Worm (Caenorhabditis elegans): ENCODE data around the gene W06D11.2.

Gene W06D11.2

ce11 chrX:12288254-12288653 lies 8.3 kb downstream of the W06D11.2 start, which contains the start of gene C04B4.5:
C04B4.5 (minus strand) TSS chrX:12288354.
- TF ChIP-seq lsy-2 (tag; optimal IDR thresholded peaks at IDR 0.05) (no peak), C34F6.9 (tag; optimal IDR thresholded peaks at IDR 0.05) (no peak), alr-1 (tag; optimal IDR thresholded peaks at IDR 0.05) (no peak), nhr-12 (tag; optimal IDR thresholded peaks at IDR 0.05) (no peak), egl-27 (tag; optimal IDR thresholded peaks at IDR 0.05) (no peak), lin-13 (GFP tag; optimal IDR thresholded peaks at IDR 0.05) (no peak), sem-4 (tag; optimal IDR thresholded peaks at IDR 0.05) (no peak), fos-1 (tag; optimal IDR thresholded peaks at IDR 0.05) (no peak), nhr-11 (tag; optimal IDR thresholded peaks at IDR 0.05) (no peak), R02D3.7 (tag; optimal IDR thresholded peaks at IDR 0.05) (no peak), lin-39 (tag; optimal IDR thresholded peaks at IDR 0.05) (no peak), ceh-16 (tag; optimal IDR thresholded peaks at IDR 0.05) (no peak), blmp-1 (tag; optimal IDR thresholded peaks at IDR 0.05; ENCODE audit: insufficient read depth) (no peak)

- TF ChIP-seq ama-1 (optimal IDR thresholded peaks at IDR 0.05) (no peak), unc-39 (tag; optimal IDR thresholded peaks at IDR 0.05) (no peak), alr-1 (tag; optimal IDR thresholded peaks at IDR 0.05) (no peak), mab-5 (tag; optimal IDR thresholded peaks at IDR 0.05) (no peak), gmeb-1 (tag; optimal IDR thresholded peaks at IDR 0.05) (no peak), nhr-11 (tag; optimal IDR thresholded peaks at IDR 0.05) (no peak), elt-3 (tag; optimal IDR thresholded peaks at IDR 0.05) (no peak), nhr-6 (tag; optimal IDR thresholded peaks at IDR 0.05) (no peak), R02D3.7 (tag; optimal IDR thresholded peaks at IDR 0.05) (no peak), nhr-21 (tag; optimal IDR thresholded peaks at IDR 0.05) (no peak), unc-55 (GFP tag; optimal IDR thresholded peaks at IDR 0.05) (no peak), elt-1 (tag; optimal IDR thresholded peaks at IDR 0.05) (no peak), unc-62 (GFP tag; optimal IDR thresholded peaks at IDR 0.05) (no peak)
Observed at ce11 chrX:12285496-12285895, 11.0 kb downstream of the W06D11.2 start, which contains the start of gene lips-2. lips-2 (plus strand) TSS chrX:12285796.

- TF ChIP-seq crh-2 (tag; optimal IDR thresholded peaks at IDR 0.05) (no peak), nhr-129 (tag; optimal IDR thresholded peaks at IDR 0.05) (no peak), sem-4 (tag; optimal IDR thresholded peaks at IDR 0.05) (no peak), sma-9 (GFP tag; optimal IDR thresholded peaks at IDR 0.05) (no peak), sma-9 (tag; optimal IDR thresholded peaks at IDR 0.05) (no peak), ceh-16 (tag; optimal IDR thresholded peaks at IDR 0.05) (no peak)
Observed at ce11 chrX:12284161-12284560, 12.4 kb downstream of the W06D11.2 start.

ce11 chrX:12282911-12283310 lies 13.6 kb downstream of the W06D11.2 start, which contains the start of gene C04B4.2:
C04B4.2 (plus strand) TSS chrX:12283281.
- TF ChIP-seq nhr-23 (tag; optimal IDR thresholded peaks at IDR 0.05) = no peak
- no peak for TF ChIP-seq lin-13 (GFP tag; optimal IDR thresholded peaks at IDR 0.05)
- TF ChIP-seq fos-1 (tag; optimal IDR thresholded peaks at IDR 0.05) = no peak
- TF ChIP-seq ztf-1 (GFP tag; conservative IDR thresholded peaks at IDR 0.05) = no peak
- TF ChIP-seq lsy-2 (tag; optimal IDR thresholded peaks at IDR 0.05) = no peak
- TF ChIP-seq C34F6.9 (tag; optimal IDR thresholded peaks at IDR 0.05) = no peak
- no peak for TF ChIP-seq sma-9 (GFP tag; optimal IDR thresholded peaks at IDR 0.05)
- TF ChIP-seq sma-9 (tag; optimal IDR thresholded peaks at IDR 0.05) = no peak
- no peak for TF ChIP-seq gmeb-1 (tag; optimal IDR thresholded peaks at IDR 0.05)

- no peak for TF ChIP-seq nhr-25 (tag; optimal IDR thresholded peaks at IDR 0.05)
Observed at ce11 chrX:12280477-12280876, 16.1 kb downstream of the W06D11.2 start, which contains the start of gene C04B4.1. C04B4.1 (plus strand) TSS chrX:12280777.

ce11 chrX:12275577-12275976 lies 21.0 kb downstream of the W06D11.2 start, which contains the start of gene C04B4.6:
C04B4.6 (minus strand) TSS chrX:12275677.
- TF ChIP-seq sma-9 (GFP tag; optimal IDR thresholded peaks at IDR 0.05) = no peak
- no peak for TF ChIP-seq sma-9 (tag; optimal IDR thresholded peaks at IDR 0.05)
- no peak for TF ChIP-seq sma-3 (GFP tag; optimal IDR thresholded peaks at IDR 0.05)
- TF ChIP-seq Y55F3AM.14 (GFP tag; optimal IDR thresholded peaks at IDR 0.05) = no peak
